Worm (Caenorhabditis elegans) whole organism, L4 larva: Measurements from ENCODE around the gene chil-11.

Experiments
- F10B5.3 ChIP-seq: sonication (generic microtip); optimal IDR thresholded peaks from 2 replicates; lab custom pipeline; 2016; ENCODE audit warnings: mild to moderate bottlenecking, missing genetic modification characterization, missing compliant biosample characterization
- F26F4.8 ChIP-seq: fragments of 200-800 bp; sonication (Bioruptor generic); conservative IDR thresholded peaks from 2 replicates; pipeline ENCODE4 v1.3.6; 2022; ENCODE audit warnings: missing genetic modification characterization, missing compliant biosample characterization
- F37D6.2 ChIP-seq: sonication (generic microtip); optimal IDR thresholded peaks from 2 replicates; lab custom pipeline; 2016; ENCODE audit warnings: mild to moderate bottlenecking, missing genetic modification characterization, missing compliant biosample characterization
- Y48G9A.11 ChIP-seq: fragments of 200-800 bp; sonication (Bioruptor generic); IDR thresholded peaks from 2 replicates; pipeline ENCODE4 v1.3.6; 2022; ENCODE audit warnings: missing genetic modification reagents, missing genetic modification characterization, missing compliant biosample characterization
- ZK337.2 ChIP-seq: fragments of 200-800 bp; sonication (Bioruptor generic); IDR thresholded peaks from 2 replicates; pipeline ENCODE4 v1.3.6; 2022; ENCODE audit warnings: missing genetic modification reagents, missing genetic modification characterization, missing compliant biosample characterization
- ZK546.5 ChIP-seq, 2 experiments: sonication (generic microtip); optimal IDR thresholded peaks; 2 replicates each; lab custom pipeline; 2017; ENCODE audit warnings: missing biosample characterization in 2 of 2, missing genetic modification characterization in 2 of 2
- ama-1 ChIP-seq: fragments of 150-350 bp; optimal IDR thresholded peaks from 2 replicates; lab custom pipeline; 2014; ENCODE audit warnings: inconsistent platforms, mixed read lengths
- ceh-28 ChIP-seq: fragments of 150-350 bp; optimal IDR thresholded peaks from 2 replicates; lab custom pipeline; 2014; ENCODE audit warnings: missing biosample characterization, missing genetic modification reagents, missing genetic modification characterization
- ceh-62 ChIP-seq: sonication (generic microtip); optimal IDR thresholded peaks from 2 replicates; lab custom pipeline; 2017; ENCODE audit warnings: missing biosample characterization, missing genetic modification characterization
- ces-1 ChIP-seq: fragments of 150-350 bp; sonication (generic microtip); optimal IDR thresholded peaks from 4 replicates; lab custom pipeline; 2014; ENCODE audit warnings: missing biosample characterization, missing genetic modification reagents, missing genetic modification characterization
- daf-8 ChIP-seq: fragments of 200-800 bp; sonication (Bioruptor generic); IDR thresholded peaks from 2 replicates; pipeline ENCODE4 v1.3.6; 2022; ENCODE audit warnings: missing genetic modification characterization, missing compliant biosample characterization
- dmd-8 ChIP-seq: fragments of 200-800 bp; sonication (Bioruptor generic); IDR thresholded peaks from 2 replicates; pipeline ENCODE4 v1.3.6; 2022; ENCODE audit warnings: missing genetic modification characterization, missing compliant biosample characterization
- dmd-9 ChIP-seq: fragments of 200-800 bp; sonication (Bioruptor generic); IDR thresholded peaks from 2 replicates; pipeline ENCODE4 v1.3.6; 2022; ENCODE audit warnings: missing genetic modification reagents, missing genetic modification characterization, missing compliant biosample characterization
- dpl-1 ChIP-seq: fragments of 150-350 bp; optimal IDR thresholded peaks from 2 replicates; lab custom pipeline; 2014; ENCODE audit warnings: missing biosample characterization, missing genetic modification reagents, missing genetic modification characterization
- fkh-10 ChIP-seq: fragments of 150-350 bp; optimal IDR thresholded peaks from 2 replicates; lab custom pipeline; 2014; ENCODE audit warnings: missing biosample characterization, missing genetic modification reagents, missing genetic modification characterization
- fos-1 ChIP-seq: fragments of 150-350 bp; optimal IDR thresholded peaks from 2 replicates; lab custom pipeline; 2014; ENCODE audit warnings: missing biosample characterization, missing genetic modification characterization
- gei-8 ChIP-seq: fragments of 200-800 bp; sonication (Bioruptor generic); optimal IDR thresholded peaks from 2 replicates; lab custom pipeline; 2018; ENCODE audit warnings: mild to moderate bottlenecking, missing genetic modification characterization, missing compliant biosample characterization
- hmg-1.1 ChIP-seq: fragments of 200-800 bp; sonication (Bioruptor generic); IDR thresholded peaks from 2 replicates; pipeline ENCODE4 v1.3.6; 2022; ENCODE audit warnings: missing genetic modification reagents, missing genetic modification characterization, missing compliant biosample characterization
- lin-13 ChIP-seq: fragments of 150-350 bp; optimal IDR thresholded peaks from 2 replicates; lab custom pipeline; 2014; ENCODE audit warnings: missing biosample characterization, missing genetic modification reagents, missing genetic modification characterization
- lin-15B ChIP-seq: fragments of 150-350 bp; sonication (generic microtip); optimal IDR thresholded peaks from 3 replicates; lab custom pipeline; 2014; ENCODE audit warnings: missing biosample characterization, missing genetic modification characterization
- lin-38 ChIP-seq: fragments of 200-800 bp; sonication (Bioruptor generic); IDR thresholded peaks from 2 replicates; pipeline ENCODE4 v1.3.6; 2022; ENCODE audit warnings: missing genetic modification reagents, missing genetic modification characterization, missing compliant biosample characterization
- lin-39 ChIP-seq: fragments of 150-350 bp; optimal IDR thresholded peaks from 2 replicates; lab custom pipeline; 2014; ENCODE audit warnings: missing biosample characterization, missing genetic modification reagents, missing genetic modification characterization
- mdl-1 ChIP-seq, 2 experiments: fragments of 150-350 bp in 1 of 2; sonication (generic microtip) in 1 of 2; optimal IDR thresholded peaks; 2 replicates each; lab custom pipeline; 2014 to 2017; ENCODE audit warnings: missing biosample characterization in 2 of 2, missing genetic modification characterization in 2 of 2
- mes-2 ChIP-seq: sonication (generic microtip); optimal IDR thresholded peaks from 2 replicates; lab custom pipeline; 2016; ENCODE audit warnings: missing genotype, mild to moderate bottlenecking, missing genetic modification characterization, missing compliant biosample characterization; ENCODE audit not compliant: poor library complexity, severe bottlenecking
- mxl-3 ChIP-seq: fragments of 200-800 bp; sonication (Bioruptor generic); optimal IDR thresholded peaks from 2 replicates; lab custom pipeline; 2018; ENCODE audit warnings: mild to moderate bottlenecking, missing genetic modification characterization, missing compliant biosample characterization
- nhr-25 ChIP-seq: sonication (generic microtip); optimal IDR thresholded peaks from 2 replicates; lab custom pipeline; 2017; ENCODE audit warnings: missing genetic modification characterization, mild to moderate bottlenecking, missing compliant biosample characterization, antibody characterized with exemption, moderate library complexity, borderline replicate concordance; ENCODE audit not compliant: insufficient read depth
- nhr-28 ChIP-seq: fragments of 150-350 bp; optimal IDR thresholded peaks from 2 replicates; lab custom pipeline; 2014; ENCODE audit warnings: missing biosample characterization, missing genetic modification characterization
- nhr-42 ChIP-seq: fragments of 200-800 bp; sonication (Bioruptor generic); IDR thresholded peaks from 2 replicates; pipeline ENCODE4 v1.3.6; 2022; ENCODE audit warnings: missing genetic modification characterization, missing compliant biosample characterization
- nhr-6 ChIP-seq: fragments of 150-350 bp; optimal IDR thresholded peaks from 2 replicates; lab custom pipeline; 2014; ENCODE audit warnings: missing biosample characterization, missing genetic modification characterization
- nhr-77 ChIP-seq: fragments of 150-350 bp; optimal IDR thresholded peaks from 2 replicates; lab custom pipeline; 2014; ENCODE audit warnings: missing biosample characterization, missing genetic modification characterization
- pqm-1 ChIP-seq: sonication (generic microtip); optimal IDR thresholded peaks from 2 replicates; lab custom pipeline; 2017; ENCODE audit warnings: missing biosample characterization, missing genetic modification characterization
- saeg-2 ChIP-seq: fragments of 200-800 bp; sonication (Bioruptor generic); IDR thresholded peaks from 2 replicates; pipeline ENCODE4 v1.3.6; 2022; ENCODE audit warnings: missing genetic modification reagents, missing genetic modification characterization, missing compliant biosample characterization
- set-16 ChIP-seq: fragments of 200-800 bp; sonication (Bioruptor generic); IDR thresholded peaks from 2 replicates; pipeline ENCODE4 v1.3.6; 2022; ENCODE audit warnings: missing genetic modification reagents, missing genetic modification characterization, missing compliant biosample characterization
- skn-1 ChIP-seq: fragments of 150-350 bp; optimal IDR thresholded peaks from 2 replicates; lab custom pipeline; 2014; ENCODE audit warnings: missing biosample characterization, missing genetic modification characterization
- snpc-1.2 ChIP-seq: fragments of 200-800 bp; sonication (Bioruptor generic); IDR thresholded peaks from 2 replicates; pipeline ENCODE4 v1.3.6; 2022; ENCODE audit warnings: missing genetic modification reagents, missing genetic modification characterization, missing compliant biosample characterization
- snpc-4 ChIP-seq: fragments of 150-350 bp; optimal IDR thresholded peaks from 2 replicates; lab custom pipeline; 2014; ENCODE audit warnings: missing biosample characterization, missing genetic modification characterization
- tag-97 ChIP-seq: fragments of 200-800 bp; sonication (Bioruptor generic); IDR thresholded peaks from 2 replicates; pipeline ENCODE4 v1.3.6; 2022; ENCODE audit warnings: missing genetic modification characterization, missing compliant biosample characterization
- unc-39 ChIP-seq: sonication (generic microtip); optimal IDR thresholded peaks from 2 replicates; lab custom pipeline; 2017; ENCODE audit warnings: missing biosample characterization, missing genetic modification characterization
- vab-7 ChIP-seq: fragments of 200-800 bp; sonication (Bioruptor generic); IDR thresholded peaks from 2 replicates; pipeline ENCODE4 v1.3.6; 2022; ENCODE audit warnings: missing genetic modification reagents, missing genetic modification characterization, missing compliant biosample characterization
- zip-11 ChIP-seq: fragments of 200-800 bp; sonication (Bioruptor generic); IDR thresholded peaks from 2 replicates; pipeline ENCODE4 v1.3.6; 2022; ENCODE audit warnings: missing genetic modification characterization, missing compliant biosample characterization
- ztf-11 ChIP-seq: fragments of 150-350 bp; optimal IDR thresholded peaks from 2 replicates; lab custom pipeline; 2014; ENCODE audit warnings: missing biosample characterization, missing genetic modification characterization
- ztf-7 ChIP-seq: fragments of 150-350 bp; optimal IDR thresholded peaks from 2 replicates; lab custom pipeline; 2014; ENCODE audit warnings: missing biosample characterization, missing genetic modification characterization

The chil-11 gene

DNA sequence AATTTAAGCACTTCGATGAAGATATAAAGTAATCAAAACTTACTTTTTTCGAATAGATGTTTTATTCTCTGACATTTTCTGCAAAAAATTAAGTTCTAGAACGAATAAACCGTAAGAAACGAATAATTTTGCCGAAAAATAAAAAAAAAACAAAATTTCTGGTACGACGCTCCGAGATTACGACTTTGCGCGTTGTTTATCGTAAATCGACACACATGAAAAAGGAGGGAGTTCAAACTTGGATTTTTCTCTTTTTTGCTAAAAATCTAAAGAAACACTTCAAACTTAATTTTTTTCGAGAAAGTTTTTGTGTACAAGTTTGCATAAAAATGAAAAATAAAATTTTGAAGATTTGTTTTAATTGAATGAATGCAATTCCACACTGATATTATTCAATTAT, 9.5 kb upstream of the chil-11 start, which contains the start of gene H35B03.2 (continued):
- TF ChIP-seq set-16 (GFP tag; lab: Robert Waterston, UW) (no peak), mdl-1 (tag; optimal IDR thresholded peaks at IDR 0.05; lab: Kevin White, UChicago) (no peak), ama-1 (no peak), saeg-2 (no peak), lin-13 (GFP tag; lab: Kevin White, UChicago) (no peak), nhr-25 (tag; lab: Kevin White, UChicago) (no peak), F37D6.2 (tag; lab: Kevin White, UChicago) (no peak), ZK546.5 (tag; optimal IDR thresholded peaks at IDR 0.05; lab: Kevin White, UChicago) (no peak), vab-7 (GFP tag; lab: Robert Waterston, UW) (no peak), zip-11 (GFP tag; lab: Robert Waterston, UW) (no peak), skn-1 (tag; lab: Kevin White, UChicago) (no peak), F10B5.3 (tag; lab: Kevin White, UChicago) (no peak), ZK337.2 (GFP tag; lab: Robert Waterston, UW) (no peak), ztf-11 (tag; lab: Kevin White, UChicago) (no peak), ceh-28 (tag; lab: Kevin White, UChicago) (no peak), snpc-1.2 (peak; percentile 79), dmd-9 (GFP tag; lab: Robert Waterston, UW) (no peak), lin-15B (tag; lab: Kevin White, UChicago) (no peak), pqm-1 (tag; lab: Kevin White, UChicago) (no peak), dpl-1 (GFP tag; lab: Kevin White, UChicago) (peak; percentile 97), fkh-10 (GFP tag; lab: Kevin White, UChicago) (no peak), ces-1 (no peak), F26F4.8 (GFP tag; lab: Robert Waterston, UW) (no peak), lin-38 (GFP tag; lab: Robert Waterston, UW) (no peak), gei-8 (no peak), dmd-8 (GFP tag; lab: Robert Waterston, UW) (no peak), nhr-77 (tag; lab: Kevin White, UChicago) (no peak), nhr-42 (GFP tag; lab: Robert Waterston, UW) (no peak), ztf-7 (tag; lab: Kevin White, UChicago) (no peak), daf-8 (GFP tag; lab: Robert Waterston, UW) (no peak), hmg-1.1 (no peak), mes-2 (tag; lab: Kevin White, UChicago) (no peak), mxl-3 (GFP tag; lab: Kevin White, UChicago) (no peak), ceh-62 (no peak), Y48G9A.11 (GFP tag; lab: Robert Waterston, UW) (peak; percentile 99), nhr-28 (tag; lab: Kevin White, UChicago) (no peak), snpc-4 (tag; lab: Kevin White, UChicago) (no peak), lin-39 (no peak), fos-1 (tag; lab: Kevin White, UChicago) (no peak), unc-39 (tag; lab: Kevin White, UChicago) (no peak)
- TF ChIP-seq, all 104 proteins: peak for 11

DNA sequence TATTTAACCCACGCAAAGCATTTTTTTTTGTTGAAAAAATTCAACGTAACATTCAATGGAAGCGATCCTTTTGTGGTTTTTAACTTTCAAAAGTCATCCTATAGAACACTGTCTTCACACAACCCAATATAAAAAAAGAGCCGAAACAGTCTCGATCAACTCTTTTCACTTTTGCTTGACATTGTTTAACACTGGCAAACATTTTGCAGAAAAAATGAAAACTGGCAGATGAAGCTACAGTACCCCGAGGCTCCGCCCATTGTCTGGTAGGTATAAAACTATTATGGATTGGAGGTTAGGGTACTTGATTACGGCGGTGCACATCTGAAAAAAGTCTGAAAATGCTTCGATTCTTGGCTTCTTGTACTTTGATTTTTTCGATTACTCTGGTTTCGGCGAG, 6.4 kb upstream of the chil-11 start, which contains the start of gene cpg-18:
Gene cpg-18 (plus strand): TSS at position 301 of the 400 bp plus-strand sequence.
- TF ChIP-seq nhr-77 (tag; lab: Kevin White, UChicago): no peak
- no peak for TF ChIP-seq skn-1 (tag; lab: Kevin White, UChicago)
- no peak for TF ChIP-seq F26F4.8 (GFP tag; lab: Robert Waterston, UW)
- no peak for TF ChIP-seq ceh-28 (tag; lab: Kevin White, UChicago)
- no peak for TF ChIP-seq lin-15B (tag; lab: Kevin White, UChicago)
- TF ChIP-seq tag-97: no peak
- TF ChIP-seq nhr-6 (tag; lab: Kevin White, UChicago): no peak
